Fruit fly (Drosophila melanogaster) whole organism, prepupa: ENCODE data around the gene lic.

Source experiments
- Blimp-1 ChIP-seq: fragments of 200-800 bp; sonication (Bioruptor generic); optimal IDR thresholded peaks from 3 replicates; lab custom pipeline; 2017; ENCODE audit warnings: missing biosample characterization, missing genetic modification characterization, mild to moderate bottlenecking, moderate library complexity, missing genetic modification reagents
- CG10631 ChIP-seq: fragments of 200-800 bp; sonication (Bioruptor generic); optimal IDR thresholded peaks from 2 replicates; lab custom pipeline; 2016; ENCODE audit warnings: missing biosample characterization, missing genetic modification characterization
- CG10669 ChIP-seq: fragments of 200-800 bp; sonication (Bioruptor generic); optimal IDR thresholded peaks from 3 replicates; lab custom pipeline; 2018; ENCODE audit warnings: missing biosample characterization, mild to moderate bottlenecking, missing genetic modification characterization, moderate library complexity
- CG11294 ChIP-seq: fragments of 200-800 bp; sonication (Bioruptor generic); IDR thresholded peaks from 2 replicates; pipeline ENCODE4 v1.3.6; 2022; ENCODE audit warnings: missing biosample characterization, missing genetic modification characterization
- CG11762 ChIP-seq: fragments of 200-800 bp; sonication (Bioruptor generic); optimal IDR thresholded peaks from 3 replicates; lab custom pipeline; 2016; ENCODE audit warnings: missing biosample characterization, missing genetic modification characterization; ENCODE audit not compliant: insufficient read depth
- CG15336 ChIP-seq: fragments of 200-800 bp; sonication (Bioruptor generic); IDR thresholded peaks from 2 replicates; pipeline ENCODE4 v1.3.6; 2022; ENCODE audit warnings: missing biosample characterization, missing genetic modification characterization
- CG1621 ChIP-seq: fragments of 200-800 bp; sonication (Bioruptor generic); optimal IDR thresholded peaks from 3 replicates; lab custom pipeline; 2018; ENCODE audit warnings: missing biosample characterization, mild to moderate bottlenecking, missing genetic modification characterization
- CG16779 ChIP-seq: fragments of 200-800 bp; sonication (Bioruptor generic); optimal IDR thresholded peaks from 3 replicates; lab custom pipeline; 2017; ENCODE audit warnings: missing biosample characterization, mild to moderate bottlenecking, missing genetic modification characterization
- CG3032 ChIP-seq: fragments of 200-800 bp; optimal IDR thresholded peaks from 2 replicates; lab custom pipeline; 2019; ENCODE audit warnings: missing biosample characterization, mild to moderate bottlenecking, missing genetic modification characterization, moderate library complexity
- CG32006 ChIP-seq: fragments of 200-800 bp; sonication (Bioruptor generic); optimal IDR thresholded peaks from 3 replicates; lab custom pipeline; 2017; ENCODE audit warnings: missing biosample characterization, mild to moderate bottlenecking, missing genetic modification characterization
- CG34406 ChIP-seq: fragments of 200-800 bp; sonication (Bioruptor generic); optimal IDR thresholded peaks from 3 replicates; lab custom pipeline; 2016; ENCODE audit warnings: missing biosample characterization, missing genetic modification characterization
- CG3919 ChIP-seq: fragments of 200-800 bp; sonication (Bioruptor generic); optimal IDR thresholded peaks from 3 replicates; lab custom pipeline; 2016; ENCODE audit warnings: missing biosample characterization, missing genetic modification characterization
- CG4318 ChIP-seq: fragments of 200-800 bp; sonication (Bioruptor generic); optimal IDR thresholded peaks from 3 replicates; lab custom pipeline; 2017; ENCODE audit warnings: missing biosample characterization, mild to moderate bottlenecking, missing genetic modification characterization
- CG6163 ChIP-seq: fragments of 200-800 bp; sonication (Bioruptor generic); IDR thresholded peaks from 3 replicates; pipeline ENCODE4 v1.3.6; 2022; ENCODE audit warnings: missing biosample characterization, missing genetic modification characterization
- CG6276 ChIP-seq: fragments of 200-800 bp; sonication (Bioruptor generic); optimal IDR thresholded peaks from 2 replicates; lab custom pipeline; 2017; ENCODE audit warnings: missing biosample characterization, mild to moderate bottlenecking, missing genetic modification characterization
- CG6792 ChIP-seq: fragments of 200-800 bp; sonication (Bioruptor generic); optimal IDR thresholded peaks from 3 replicates; lab custom pipeline; 2016; ENCODE audit warnings: missing biosample characterization, missing genetic modification characterization
- CG6808 ChIP-seq: fragments of 200-800 bp; sonication (Bioruptor generic); optimal IDR thresholded peaks from 3 replicates; lab custom pipeline; 2017; ENCODE audit warnings: missing biosample characterization, missing genetic modification characterization, mild to moderate bottlenecking, moderate library complexity, missing genetic modification reagents
- CG6854 ChIP-seq: fragments of 200-800 bp; sonication (Bioruptor generic); optimal IDR thresholded peaks from 2 replicates; lab custom pipeline; 2017; ENCODE audit warnings: missing biosample characterization, mild to moderate bottlenecking, missing genetic modification characterization
- CG8119 ChIP-seq: fragments of 200-800 bp; sonication (Bioruptor generic); IDR thresholded peaks from 3 replicates; pipeline ENCODE4 v1.3.6; 2022; ENCODE audit warnings: missing biosample characterization, missing genetic modification characterization
- CG8632 ChIP-seq: fragments of 200-800 bp; sonication (Bioruptor generic); optimal IDR thresholded peaks from 3 replicates; lab custom pipeline; 2016; ENCODE audit warnings: missing biosample characterization, missing genetic modification characterization
- CG9139 ChIP-seq: fragments of 200-800 bp; sonication (Bioruptor generic); optimal IDR thresholded peaks from 3 replicates; lab custom pipeline; 2017; ENCODE audit warnings: missing biosample characterization, mild to moderate bottlenecking, missing genetic modification characterization
- Eip75B ChIP-seq: fragments of 200-800 bp; sonication (Bioruptor generic); optimal IDR thresholded peaks from 3 replicates; lab custom pipeline; 2016; ENCODE audit warnings: missing biosample characterization, missing genetic modification characterization
- Eip93F ChIP-seq: fragments of 200-800 bp; sonication (Bioruptor generic); optimal IDR thresholded peaks from 2 replicates; lab custom pipeline; 2016; ENCODE audit warnings: missing biosample characterization, mild to moderate bottlenecking, missing genetic modification characterization
- Ets96B ChIP-seq: fragments of 200-800 bp; optimal IDR thresholded peaks from 2 replicates; lab custom pipeline; 2019; ENCODE audit warnings: missing biosample characterization, mild to moderate bottlenecking, missing genetic modification characterization, moderate library complexity
- Hr38 ChIP-seq: sonication (Bioruptor generic); optimal IDR thresholded peaks from 2 replicates; lab custom pipeline; 2016; ENCODE audit warnings: missing biosample characterization, missing genetic modification characterization
- Hr39 ChIP-seq: fragments of 200-800 bp; sonication (Bioruptor generic); optimal IDR thresholded peaks from 2 replicates; lab custom pipeline; 2016; ENCODE audit warnings: missing biosample characterization, missing genetic modification characterization
- Hr4 ChIP-seq: fragments of 200-800 bp; sonication (Bioruptor generic); optimal IDR thresholded peaks from 3 replicates; lab custom pipeline; 2016; ENCODE audit warnings: missing biosample characterization, missing genetic modification characterization
- Lpt ChIP-seq: fragments of 200-800 bp; sonication (Bioruptor generic); optimal IDR thresholded peaks from 3 replicates; lab custom pipeline; 2016; ENCODE audit warnings: missing biosample characterization, missing genetic modification characterization
- OdsH ChIP-seq: fragments of 200-800 bp; sonication (Bioruptor generic); optimal IDR thresholded peaks from 3 replicates; lab custom pipeline; 2016; ENCODE audit warnings: missing biosample characterization, missing genetic modification characterization
- Sox102F ChIP-seq: fragments of 200-800 bp; sonication (Bioruptor generic); optimal IDR thresholded peaks from 2 replicates; lab custom pipeline; 2016; ENCODE audit warnings: missing biosample characterization, mild to moderate bottlenecking, missing genetic modification characterization
- Sox15 ChIP-seq: fragments of 200-800 bp; sonication (Bioruptor generic); optimal IDR thresholded peaks from 3 replicates; lab custom pipeline; 2016; ENCODE audit warnings: missing biosample characterization, missing genetic modification characterization
- achi ChIP-seq: fragments of 200-800 bp; sonication (Bioruptor generic); optimal IDR thresholded peaks from 3 replicates; lab custom pipeline; 2016; ENCODE audit warnings: missing biosample characterization, missing genetic modification characterization
- acj6 ChIP-seq: fragments of 200-800 bp; sonication (Bioruptor generic); optimal IDR thresholded peaks from 3 replicates; lab custom pipeline; 2016; ENCODE audit warnings: missing biosample characterization, missing genetic modification characterization
- cyc ChIP-seq: fragments of 200-800 bp; sonication (Bioruptor generic); optimal IDR thresholded peaks from 3 replicates; lab custom pipeline; 2016; ENCODE audit warnings: missing biosample characterization, missing genetic modification characterization
- dsx ChIP-seq: fragments of 200-800 bp; optimal IDR thresholded peaks from 3 replicates; lab custom pipeline; 2019; ENCODE audit warnings: missing biosample characterization, mild to moderate bottlenecking, missing genetic modification characterization, moderate library complexity; ENCODE audit not compliant: poor library complexity, severe bottlenecking
- eg ChIP-seq: fragments of 200-800 bp; sonication (Bioruptor generic); IDR thresholded peaks from 3 replicates; pipeline ENCODE4 v1.3.6; 2022; ENCODE audit warnings: missing biosample characterization, missing genetic modification characterization
- esn ChIP-seq: fragments of 200-800 bp; sonication (Bioruptor generic); optimal IDR thresholded peaks from 2 replicates; lab custom pipeline; 2016; ENCODE audit warnings: missing biosample characterization, mild to moderate bottlenecking, missing genetic modification characterization, moderate library complexity
- fd59A ChIP-seq: fragments of 200-800 bp; sonication (Bioruptor generic); optimal IDR thresholded peaks from 2 replicates; lab custom pipeline; 2017; ENCODE audit warnings: missing biosample characterization, mild to moderate bottlenecking, missing genetic modification characterization, missing genetic modification reagents
- fd85E ChIP-seq: fragments of 200-800 bp; sonication (Bioruptor generic); optimal IDR thresholded peaks from 3 replicates; lab custom pipeline; 2016; ENCODE audit warnings: missing biosample characterization, missing genetic modification characterization
- pdm3 ChIP-seq: fragments of 200-800 bp; sonication (Bioruptor generic); optimal IDR thresholded peaks from 3 replicates; lab custom pipeline; 2016; ENCODE audit warnings: missing biosample characterization, missing genetic modification characterization
- spab ChIP-seq: fragments of 200-800 bp; sonication (Bioruptor generic); optimal IDR thresholded peaks from 2 replicates; lab custom pipeline; 2017; ENCODE audit warnings: missing biosample characterization, mild to moderate bottlenecking, missing genetic modification characterization, missing genetic modification reagents
- svp ChIP-seq: fragments of 200-800 bp; sonication (Bioruptor generic); peaks from one replicate; lab custom pipeline; 2016; ENCODE audit warnings: missing biosample characterization, missing genetic modification characterization
- topi ChIP-seq: fragments of 200-800 bp; sonication (Bioruptor generic); optimal IDR thresholded peaks from 3 replicates; lab custom pipeline; 2016; ENCODE audit warnings: missing biosample characterization, missing genetic modification characterization
- vri ChIP-seq: fragments of 200-800 bp; sonication (Bioruptor generic); optimal IDR thresholded peaks from 3 replicates; lab custom pipeline; 2016; ENCODE audit warnings: missing biosample characterization, mild to moderate bottlenecking, missing genetic modification characterization

Gene lic

dm6 chrX:13131063-13131773 is 40.3 kb downstream of the lic start (continued):
- peak; percentile 99 for TF ChIP-seq CG6276 (GFP tag; lab: Kevin White, UChicago)
- peak; percentile 98 for TF ChIP-seq topi (GFP tag; lab: Kevin White, UChicago)
- peak; percentile 98 for TF ChIP-seq vri (GFP tag; lab: Kevin White, UChicago)
- peak; percentile 99 for TF ChIP-seq Hr39 (GFP tag; lab: Kevin White, UChicago)
- TF ChIP-seq spab (GFP tag; lab: Kevin White, UChicago) = peak; percentile 88
- TF ChIP-seq CG6163 (GFP tag; lab: Robert Waterston, UW) = peak; percentile 99
- peak; percentile 99 for TF ChIP-seq Lpt (GFP tag; lab: Kevin White, UChicago)
- TF ChIP-seq CG9139 = peak; percentile 76
- TF ChIP-seq Ets96B (tag; lab: Kevin White, UChicago) = peak; percentile 91
- peak; percentile 95 for TF ChIP-seq Eip93F (GFP tag; lab: Kevin White, UChicago)
- TF ChIP-seq esn = peak; percentile 99
- TF ChIP-seq CG32006 (GFP tag; lab: Kevin White, UChicago) = peak; percentile 99
- peak; percentile 83 for TF ChIP-seq CG6808 (GFP tag; lab: Kevin White, UChicago)
- TF ChIP-seq CG4318 (GFP tag; lab: Kevin White, UChicago) = peak; percentile 99
- TF ChIP-seq, all 60 proteins: peak for 60

dm6 chrX:13134811-13135210 is 43.9 kb downstream of the lic start:
- TF ChIP-seq Hr38 (no peak), Lpt (GFP tag; lab: Kevin White, UChicago) (no peak), CG10631 (no peak), Hr4 (GFP tag; lab: Kevin White, UChicago) (no peak), topi (GFP tag; lab: Kevin White, UChicago) (no peak), CG6854 (GFP tag; lab: Kevin White, UChicago) (no peak), CG32006 (GFP tag; lab: Kevin White, UChicago) (no peak), cyc (GFP tag; lab: Kevin White, UChicago) (no peak), CG11762 (GFP tag; lab: Kevin White, UChicago) (no peak), CG9139 (no peak), fd59A (GFP tag; lab: Kevin White, UChicago) (no peak), CG15336 (GFP tag; lab: Robert Waterston, UW) (no peak), Eip75B (GFP tag; lab: Kevin White, UChicago) (no peak), CG8119 (GFP tag; lab: Robert Waterston, UW) (no peak), CG3032 (tag; lab: Kevin White, UChicago) (no peak), CG4318 (GFP tag; lab: Kevin White, UChicago) (no peak), CG10669 (GFP tag; lab: Kevin White, UChicago) (no peak)

- peak; percentile 30 for TF ChIP-seq Eip75B (GFP tag; lab: Kevin White, UChicago)
- TF ChIP-seq Lpt (GFP tag; lab: Kevin White, UChicago) = peak; percentile 27
- TF ChIP-seq Sox102F (GFP tag; lab: Kevin White, UChicago) = peak; percentile 36
- peak; percentile 47 for TF ChIP-seq acj6 (GFP tag; lab: Kevin White, UChicago)
- TF ChIP-seq OdsH (GFP tag; lab: Kevin White, UChicago) = peak; percentile 66
- TF ChIP-seq CG3032 (tag; lab: Kevin White, UChicago) = no peak
- peak; percentile 67 for TF ChIP-seq CG6276 (GFP tag; lab: Kevin White, UChicago)
- peak; percentile 50 for TF ChIP-seq CG8632
- peak; percentile 77 for TF ChIP-seq CG15336 (GFP tag; lab: Robert Waterston, UW)
- peak; percentile 41 for TF ChIP-seq CG6792 (GFP tag; lab: Kevin White, UChicago)
- TF ChIP-seq pdm3 (GFP tag; lab: Kevin White, UChicago) = peak; percentile 62
- TF ChIP-seq CG6163 (GFP tag; lab: Robert Waterston, UW) = peak; percentile 73
- peak; percentile 80 for TF ChIP-seq eg
- TF ChIP-seq CG3919 = peak; percentile 72
- TF ChIP-seq Hr4 (GFP tag; lab: Kevin White, UChicago) = peak; percentile 77
- TF ChIP-seq Eip93F (GFP tag; lab: Kevin White, UChicago) = no peak
- no peak for TF ChIP-seq fd85E
- no peak for TF ChIP-seq CG16779
- TF ChIP-seq CG11294 (GFP tag; lab: Robert Waterston, UW) = no peak
- no peak for TF ChIP-seq Blimp-1 (GFP tag; lab: Kevin White, UChicago)
- TF ChIP-seq dsx (GFP tag; lab: Kevin White, UChicago) = no peak
- peak; percentile 71 for TF ChIP-seq CG32006 (GFP tag; lab: Kevin White, UChicago)
- TF ChIP-seq CG34406 (GFP tag; lab: Kevin White, UChicago) = peak; percentile 65
- TF ChIP-seq achi (GFP tag; lab: Kevin White, UChicago) = peak; percentile 56
- TF ChIP-seq CG10669 (GFP tag; lab: Kevin White, UChicago) = peak; percentile 25
- TF ChIP-seq svp (GFP tag; lab: Kevin White, UChicago) = peak; percentile 83
- no peak for TF ChIP-seq CG1621 (tag; lab: Kevin White, UChicago)
- no peak for TF ChIP-seq CG6854 (GFP tag; lab: Kevin White, UChicago)
- TF ChIP-seq Sox15 (GFP tag; lab: Kevin White, UChicago) = peak; percentile 35
- no peak for TF ChIP-seq vri (GFP tag; lab: Kevin White, UChicago)
- TF ChIP-seq CG4318 (GFP tag; lab: Kevin White, UChicago) = peak; percentile 48
Measured at dm6 chrX:13135702-13136101, 44.8 kb downstream of the lic start.
